Fruit fly (Drosophila melanogaster) whole organism, embryonic: ENCODE data around the gene CG15404.
A peak's percentile ranks its signal among the peaks of the same experiment; 100 is the strongest.

Source experiments
- CG10366 ChIP-seq: fragments of 200-800 bp; sonication (Bioruptor generic); IDR thresholded peaks from 2 replicates; pipeline ENCODE4 v1.3.6; 2022; ENCODE audit warnings: missing biosample characterization, missing genetic modification characterization
- CG10462 ChIP-seq: fragments of 200-800 bp; sonication (Bioruptor generic); optimal IDR thresholded peaks from 2 replicates; lab custom pipeline; 2016; ENCODE audit warnings: missing biosample characterization, missing genetic modification characterization
- CG12942 ChIP-seq: fragments of 200-800 bp; sonication (Bioruptor generic); optimal IDR thresholded peaks from 3 replicates; lab custom pipeline; 2016; ENCODE audit warnings: missing biosample characterization, missing genetic modification characterization
- CG13894 ChIP-seq: fragments of 200-800 bp; sonication (Bioruptor generic); optimal IDR thresholded peaks from 3 replicates; lab custom pipeline; 2018; ENCODE audit warnings: missing biosample characterization, mild to moderate bottlenecking, missing genetic modification characterization, moderate library complexity
- CG15696 ChIP-seq: fragments of 200-800 bp; sonication (Bioruptor generic); optimal IDR thresholded peaks from 2 replicates; lab custom pipeline; 2019; ENCODE audit warnings: missing biosample characterization, mild to moderate bottlenecking, missing genetic modification characterization, moderate library complexity
- CG17328 ChIP-seq: fragments of 200-800 bp; sonication (Bioruptor generic); IDR thresholded peaks from 2 replicates; pipeline ENCODE4 v1.3.6; 2022; ENCODE audit warnings: missing biosample characterization, missing genetic modification characterization
- CG17359 ChIP-seq: fragments of 200-800 bp; sonication (Bioruptor generic); optimal IDR thresholded peaks from 3 replicates; lab custom pipeline; 2018; ENCODE audit warnings: missing biosample characterization, mild to moderate bottlenecking, missing genetic modification characterization, moderate library complexity
- CG2120 ChIP-seq: fragments of 200-800 bp; sonication (Bioruptor generic); optimal IDR thresholded peaks from 3 replicates; lab custom pipeline; 2016; ENCODE audit warnings: missing biosample characterization, missing genetic modification characterization
- CG2129 ChIP-seq: fragments of 200-800 bp; sonication (Bioruptor generic); IDR thresholded peaks from 2 replicates; pipeline ENCODE4 v1.3.6; 2022; ENCODE audit warnings: missing biosample characterization, missing genetic modification characterization; ENCODE audit not compliant: partially characterized antibody
- CG2889 ChIP-seq: fragments of 200-800 bp; sonication (Bioruptor generic); IDR thresholded peaks from 3 replicates; pipeline ENCODE4 v1.3.6; 2022; ENCODE audit warnings: missing biosample characterization, missing genetic modification characterization
- CG30403 ChIP-seq: fragments of 200-800 bp; sonication (Bioruptor generic); optimal IDR thresholded peaks from 3 replicates; lab custom pipeline; 2016; ENCODE audit warnings: missing biosample characterization, missing genetic modification characterization
- CG30431 ChIP-seq: fragments of 200-800 bp; sonication (Bioruptor generic); optimal IDR thresholded peaks from 2 replicates; lab custom pipeline; 2017; ENCODE audit warnings: missing biosample characterization, missing genetic modification characterization
- CG6254 ChIP-seq: fragments of 200-800 bp; sonication (Bioruptor generic); optimal IDR thresholded peaks from 3 replicates; lab custom pipeline; 2017; ENCODE audit warnings: mild to moderate bottlenecking, missing biosample characterization, missing genetic modification reagents, missing genetic modification characterization
- CG6791 ChIP-seq: fragments of 200-800 bp; sonication (Bioruptor generic); IDR thresholded peaks from 3 replicates; pipeline ENCODE4 v1.3.6; 2022; ENCODE audit warnings: missing biosample characterization, missing genetic modification characterization; ENCODE audit not compliant: partially characterized antibody
- CG7987 ChIP-seq: fragments of 200-800 bp; sonication (Bioruptor generic); optimal IDR thresholded peaks from 2 replicates; lab custom pipeline; 2018; ENCODE audit warnings: missing biosample characterization, mild to moderate bottlenecking, missing genetic modification characterization, moderate library complexity
- CG8924 ChIP-seq: fragments of 200-800 bp; optimal IDR thresholded peaks from 3 replicates; lab custom pipeline; 2019; ENCODE audit warnings: missing biosample characterization, mild to moderate bottlenecking, missing genetic modification characterization, moderate library complexity
- CG9215 ChIP-seq: fragments of 200-800 bp; sonication (Bioruptor generic); IDR thresholded peaks from 2 replicates; pipeline ENCODE4 v1.3.6; 2022; ENCODE audit warnings: missing biosample characterization, missing genetic modification characterization
- CG9437 ChIP-seq: fragments of 200-800 bp; sonication (Bioruptor generic); optimal IDR thresholded peaks from 2 replicates; lab custom pipeline; 2018; ENCODE audit warnings: missing biosample characterization, mild to moderate bottlenecking, missing genetic modification characterization
- CHES-1-like ChIP-seq: fragments of 200-800 bp; sonication (Bioruptor generic); optimal IDR thresholded peaks from 2 replicates; lab custom pipeline; 2016; ENCODE audit warnings: missing biosample characterization, missing genetic modification characterization
- CTCF ChIP-seq: fragments of 200-800 bp; sonication (Bioruptor generic); optimal IDR thresholded peaks from 2 replicates; lab custom pipeline; 2017; ENCODE audit warnings: missing biosample characterization, mild to moderate bottlenecking, missing genetic modification characterization, moderate library complexity
- Camta ChIP-seq: fragments of 200-800 bp; sonication (Bioruptor generic); optimal IDR thresholded peaks from 2 replicates; lab custom pipeline; 2016; ENCODE audit warnings: missing biosample characterization, missing genetic modification characterization
- Dip2 ChIP-seq: fragments of 200-800 bp; sonication (Bioruptor generic); IDR thresholded peaks from 2 replicates; pipeline ENCODE4 v1.3.6; 2022; ENCODE audit warnings: missing biosample characterization, missing genetic modification characterization
- Gsc ChIP-seq: fragments of 200-800 bp; sonication (Bioruptor generic); IDR thresholded peaks from 2 replicates; pipeline ENCODE4 v1.3.6; 2022; ENCODE audit warnings: missing biosample characterization, missing genetic modification characterization
- HLH4C ChIP-seq: fragments of 200-800 bp; sonication (Bioruptor generic); IDR thresholded peaks from 3 replicates; pipeline ENCODE4 v1.3.6; 2022; ENCODE audit warnings: missing biosample characterization, missing genetic modification characterization; ENCODE audit not compliant: partially characterized antibody
- Lpt ChIP-seq: fragments of >200 bp; optimal IDR thresholded peaks from 2 replicates; lab custom pipeline; 2018; ENCODE audit warnings: missing biosample characterization, missing genetic modification characterization
- Mrtf ChIP-seq: fragments of 200-800 bp; sonication (Bioruptor generic); IDR thresholded peaks from 3 replicates; pipeline ENCODE4 v1.3.6; 2022; ENCODE audit warnings: missing biosample characterization, missing genetic modification characterization
- Myb ChIP-seq: fragments of 200-800 bp; sonication (Bioruptor generic); optimal IDR thresholded peaks from 2 replicates; lab custom pipeline; 2016; ENCODE audit warnings: missing biosample characterization, missing genetic modification characterization
- Sry-β ChIP-seq: fragments of 200-800 bp; sonication (Bioruptor generic); optimal IDR thresholded peaks from 2 replicates; lab custom pipeline; 2018; ENCODE audit warnings: missing biosample characterization, mild to moderate bottlenecking, missing genetic modification characterization, moderate library complexity
- Sry-δ ChIP-seq: fragments of 200-800 bp; sonication (Bioruptor generic); optimal IDR thresholded peaks from 2 replicates; lab custom pipeline; 2016; ENCODE audit warnings: missing biosample characterization, missing genetic modification characterization
- Ssrp ChIP-seq: fragments of 200-800 bp; sonication (Bioruptor generic); optimal IDR thresholded peaks from 2 replicates; lab custom pipeline; 2018; ENCODE audit warnings: missing biosample characterization, mild to moderate bottlenecking, missing genetic modification characterization, moderate library complexity
- ash1 ChIP-seq: fragments of 200-800 bp; sonication (Bioruptor generic); optimal IDR thresholded peaks from 2 replicates; lab custom pipeline; 2018; ENCODE audit warnings: missing biosample characterization, mild to moderate bottlenecking, missing genetic modification characterization
- bbx ChIP-seq: fragments of 200-800 bp; sonication (Bioruptor generic); IDR thresholded peaks from 2 replicates; pipeline ENCODE4 v1.3.6; 2022; ENCODE audit warnings: missing biosample characterization, missing genetic modification characterization; ENCODE audit not compliant: partially characterized antibody
- bsh ChIP-seq, 2 experiments: fragments of 200-800 bp; sonication (Bioruptor generic); optimal IDR thresholded peaks; 2 replicates each; lab custom pipeline; 2017 to 2018; ENCODE audit warnings: mild to moderate bottlenecking in 2 of 2, missing biosample characterization in 2 of 2, missing genetic modification characterization in 2 of 2, moderate library complexity in 1 of 2
- cg ChIP-seq: fragments of 200-800 bp; sonication (Bioruptor generic); optimal IDR thresholded peaks from 3 replicates; lab custom pipeline; 2019; ENCODE audit warnings: missing biosample characterization, mild to moderate bottlenecking, missing genetic modification characterization, moderate library complexity
- crp ChIP-seq, 2 experiments: fragments of 200-800 bp; sonication (Bioruptor generic); optimal IDR thresholded peaks; 2 replicates in 1 of 2; 3 replicates in 1 of 2; lab custom pipeline; 2017; ENCODE audit warnings: missing biosample characterization in 2 of 2, missing genetic modification characterization in 2 of 2, mild to moderate bottlenecking in 1 of 2, moderate library complexity in 1 of 2
- dan ChIP-seq: fragments of 200-800 bp; sonication (Bioruptor generic); IDR thresholded peaks from 2 replicates; pipeline ENCODE4 v1.3.6; 2022; ENCODE audit warnings: missing biosample characterization, missing genetic modification characterization
- dmrt99B ChIP-seq: fragments of 200-800 bp; sonication (Bioruptor generic); optimal IDR thresholded peaks from 2 replicates; lab custom pipeline; 2018; ENCODE audit warnings: missing biosample characterization, mild to moderate bottlenecking, missing genetic modification characterization, moderate library complexity
- dpn ChIP-seq, 2 experiments: fragments of 200-800 bp; sonication (Bioruptor generic); optimal IDR thresholded peaks; 3 replicates each; lab custom pipeline; 2016; ENCODE audit warnings: missing biosample characterization in 2 of 2, missing genetic modification characterization in 2 of 2
- gce ChIP-seq: fragments of 200-800 bp; sonication (Bioruptor generic); IDR thresholded peaks from 3 replicates; pipeline ENCODE4 v1.3.6; 2022; ENCODE audit warnings: missing biosample characterization, missing genetic modification characterization
- hkb ChIP-seq, 2 experiments: fragments of 200-800 bp in 1 of 2; fragments of >200 bp in 1 of 2; sonication (Bioruptor generic) in 1 of 2; IDR thresholded peaks in 1 of 2; optimal IDR thresholded peaks in 1 of 2; 2 replicates each; pipeline versions ENCODE4 v1.3.6 to Lab custom; 2017 to 2022; ENCODE audit warnings: missing biosample characterization in 1 of 2, missing genetic modification characterization in 1 of 2
- inv ChIP-seq: fragments of 200-800 bp; sonication (Bioruptor generic); IDR thresholded peaks from 2 replicates; pipeline ENCODE4 v1.3.6; 2022; ENCODE audit warnings: missing biosample characterization, missing genetic modification characterization; ENCODE audit not compliant: partially characterized antibody
- lab ChIP-seq: fragments of 200-800 bp; sonication (Bioruptor generic); optimal IDR thresholded peaks from 3 replicates; lab custom pipeline; 2017; ENCODE audit warnings: missing biosample characterization, missing genetic modification characterization, mild to moderate bottlenecking, moderate library complexity, missing genetic modification reagents
- run ChIP-seq: fragments of 200-800 bp; sonication (Bioruptor generic); optimal IDR thresholded peaks from 3 replicates; lab custom pipeline; 2018; ENCODE audit warnings: missing biosample characterization, mild to moderate bottlenecking, missing genetic modification characterization
- so ChIP-seq: fragments of 200-800 bp; sonication (Bioruptor generic); IDR thresholded peaks from 3 replicates; pipeline ENCODE4 v1.3.6; 2022; ENCODE audit warnings: missing biosample characterization, missing genetic modification characterization
- stc ChIP-seq: fragments of 200-800 bp; sonication (Bioruptor generic); IDR thresholded peaks from 2 replicates; pipeline ENCODE4 v1.3.6; 2022; ENCODE audit warnings: missing biosample characterization, missing genetic modification characterization
- tap ChIP-seq: fragments of 200-800 bp; optimal IDR thresholded peaks from 3 replicates; lab custom pipeline; 2019; ENCODE audit warnings: missing biosample characterization, mild to moderate bottlenecking, missing genetic modification characterization, moderate library complexity
- tup ChIP-seq: fragments of 200-800 bp; sonication (Bioruptor generic); optimal IDR thresholded peaks from 2 replicates; lab custom pipeline; 2016; ENCODE audit warnings: missing biosample characterization, mild to moderate bottlenecking, missing genetic modification characterization, moderate library complexity
- twi ChIP-seq: fragments of 200-800 bp; optimal IDR thresholded peaks from 2 replicates; lab custom pipeline; 2019; ENCODE audit warnings: missing biosample characterization, mild to moderate bottlenecking, missing genetic modification characterization, moderate library complexity
- z ChIP-seq: fragments of 200-800 bp; sonication (Bioruptor generic); IDR thresholded peaks from 3 replicates; pipeline ENCODE4 v1.3.6; 2022; ENCODE audit warnings: missing biosample characterization, missing genetic modification characterization
- zen2 ChIP-seq: fragments of 200-800 bp; sonication (Bioruptor generic); IDR thresholded peaks from 3 replicates; pipeline ENCODE4 v1.3.6; 2022; ENCODE audit warnings: missing biosample characterization, missing genetic modification characterization; ENCODE audit not compliant: partially characterized antibody

The CG15404 gene

dm6 chr2L:3172745-3173271, 964 bp upstream of the CG15404 start (continued):
- TF ChIP-seq Ssrp (tag; lab: Kevin White, UChicago) (no peak), CG9215 (no peak), CHES-1-like (GFP tag; lab: Kevin White, UChicago) (no peak), so (GFP tag; lab: Robert Waterston, UW) (peak; percentile 49; the same call in 2 of the 3 replicates), Lpt (GFP tag; lab: Kevin White, UChicago) (no peak), bsh (GFP tag; optimal IDR thresholded peaks at IDR 0.05; lab: Kevin White, UChicago) (no peak), dpn (GFP tag; optimal IDR thresholded peaks at IDR 0.05; lab: Kevin White, UChicago) (peak in 1 of 2 experiments; percentile 17), dmrt99B (peak; percentile 12), twi (tag; lab: Kevin White, UChicago) (no peak), bbx (GFP tag; lab: Robert Waterston, UW) (peak; percentile 94), CG17328 (peak; percentile 71), CG7987 (GFP tag; lab: Kevin White, UChicago) (peak; percentile 60), inv (peak; percentile 52; the same call in 1 of the 2 replicates), CG9437 (GFP tag; lab: Kevin White, UChicago) (no peak), zen2 (GFP tag; lab: Robert Waterston, UW) (peak; percentile 86), z (GFP tag; lab: Robert Waterston, UW) (no peak), cg (GFP tag; lab: Kevin White, UChicago) (no peak), CTCF (GFP tag; lab: Kevin White, UChicago) (peak; percentile 30), CG12942 (GFP tag; lab: Kevin White, UChicago) (no peak), CG13894 (tag; lab: Kevin White, UChicago) (peak; percentile 6), tap (tag; lab: Kevin White, UChicago) (peak; percentile 19), Sry-β (GFP tag; lab: Kevin White, UChicago) (no peak), CG8924 (tag; lab: Kevin White, UChicago) (peak; percentile 41), CG2120 (no peak), Dip2 (no peak), CG10462 (no peak), Mrtf (no peak), CG30403 (GFP tag; lab: Kevin White, UChicago) (no peak), CG15696 (tag; lab: Kevin White, UChicago) (peak; percentile 22), gce (GFP tag; lab: Robert Waterston, UW) (no peak), CG10366 (no peak), HLH4C (GFP tag; lab: Robert Waterston, UW) (peak; percentile 86), CG2889 (GFP tag; lab: Robert Waterston, UW) (no peak), CG6791 (GFP tag; lab: Robert Waterston, UW) (peak; percentile 93), Myb (GFP tag; lab: Kevin White, UChicago) (no peak), tup (no peak), stc (GFP tag; lab: Robert Waterston, UW) (peak; percentile 51; the same call in 1 of the 2 replicates), CG6254 (peak; percentile 99), lab (GFP tag; lab: Kevin White, UChicago) (peak; percentile 64), Gsc (GFP tag; lab: Robert Waterston, UW) (no peak), CG30431 (GFP tag; lab: Kevin White, UChicago) (no peak), CG17359 (tag; lab: Kevin White, UChicago) (no peak), ash1 (GFP tag; lab: Kevin White, UChicago) (no peak), hkb (optimal IDR thresholded peaks at IDR 0.05; lab: Kevin White, UChicago) (no peak), hkb (GFP tag; IDR thresholded peaks at IDR 0.05; lab: Robert Waterston, UW) (peak; percentile 79), Sry-δ (no peak), CG2129 (GFP tag; lab: Robert Waterston, UW) (peak; percentile 18; the same call in 1 of the 2 replicates), dan (GFP tag; lab: Robert Waterston, UW) (no peak), crp (GFP tag; optimal IDR thresholded peaks at IDR 0.05; lab: Kevin White, UChicago) (peak in 1 of 2 experiments; percentile 62), run (tag; lab: Kevin White, UChicago) (no peak), Camta (GFP tag; lab: Kevin White, UChicago) (no peak)
